Worm (Caenorhabditis elegans): Measurements from ENCODE around the gene T27E7.5.

- no peak for TF ChIP-seq tab-1 (GFP tag; IDR thresholded peaks at IDR 0.05)
- no peak for TF ChIP-seq ztf-23 (GFP tag; IDR thresholded peaks at IDR 0.05)
- TF ChIP-seq flt-1 (GFP tag; IDR thresholded peaks at IDR 0.05), result no peak
- no peak for TF ChIP-seq ref-1 (GFP tag; conservative IDR thresholded peaks at IDR 0.05)
These were observed at the start of gene T27E7.5 for ce11 chrIV:14536911-14537310.
